Worm (Caenorhabditis elegans): Measurements from ENCODE around the gene E04F6.4.
A peak's percentile ranks its signal among the peaks of the same experiment; 100 is the strongest.

ce11 chrII:7233274-7233673 lies 44.1 kb downstream of the E04F6.4 start:
- peak; percentile 11 for TF ChIP-seq pha-4 (tag; optimal IDR thresholded peaks at IDR 0.05)
- TF ChIP-seq snpc-4 (tag; optimal IDR thresholded peaks at IDR 0.05), result no peak
- TF ChIP-seq nhr-237 (tag; optimal IDR thresholded peaks at IDR 0.05), result no peak
- no peak for TF ChIP-seq ceh-16 (tag; optimal IDR thresholded peaks at IDR 0.05)
- TF ChIP-seq aly-2 (tag; optimal IDR thresholded peaks at IDR 0.05), result no peak
- TF ChIP-seq elt-2 (tag; optimal IDR thresholded peaks at IDR 0.05), result peak; percentile 62
- TF ChIP-seq nhr-76 (tag; optimal IDR thresholded peaks at IDR 0.05), result no peak
- no peak for TF ChIP-seq fkh-10 (GFP tag; optimal IDR thresholded peaks at IDR 0.05)
- TF ChIP-seq unc-62 (GFP tag; optimal IDR thresholded peaks at IDR 0.05), result no peak

All from whole organism, L3 larva.